Worm (Caenorhabditis elegans): Measurements from ENCODE around the gene K07E12.2.

The K07E12.2 gene

DNA sequence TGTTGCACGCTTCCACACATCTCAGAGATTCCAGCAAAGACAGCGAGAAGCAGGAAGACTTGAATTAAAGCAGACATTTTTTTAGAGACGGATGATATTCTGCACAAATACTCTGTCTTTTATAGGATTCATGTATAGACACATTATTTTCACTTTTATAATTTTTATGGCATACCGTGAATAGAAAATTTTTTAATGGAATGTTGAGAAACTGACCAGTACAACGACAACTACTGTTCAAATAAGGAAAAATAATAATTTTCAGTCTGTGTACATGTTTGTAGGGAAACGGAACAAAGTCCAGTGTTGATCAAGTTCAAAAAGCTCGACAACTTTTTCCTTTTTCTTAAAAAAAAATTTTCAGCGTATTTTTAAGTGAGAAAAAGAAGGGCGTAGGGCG is 505 bp upstream of the K07E12.2 start, which contains the start of gene Y102E9.6:
Gene Y102E9.6 (minus strand): TSS at position 101 of the 400 bp plus-strand sequence.
- TF ChIP-seq F13C5.2 (tag; optimal IDR thresholded peaks at IDR 0.05) (no peak), tra-4 (tag; optimal IDR thresholded peaks at IDR 0.05) (no peak), tbx-37 (GFP tag; conservative IDR thresholded peaks at IDR 0.05) (no peak), flt-1 (GFP tag; IDR thresholded peaks at IDR 0.05) (no peak), ets-7 (tag; optimal IDR thresholded peaks at IDR 0.05) (no peak), pes-1 (GFP tag; IDR thresholded peaks at IDR 0.05) (no peak), tbx-11 (GFP tag; IDR thresholded peaks at IDR 0.05) (no peak)

- TF ChIP-seq tra-4 (tag; optimal IDR thresholded peaks at IDR 0.05) (no peak), F13C5.2 (tag; optimal IDR thresholded peaks at IDR 0.05) (no peak), ets-7 (tag; optimal IDR thresholded peaks at IDR 0.05) (no peak), tbx-37 (GFP tag; conservative IDR thresholded peaks at IDR 0.05) (no peak), scrt-1 (GFP tag; IDR thresholded peaks at IDR 0.05) (no peak), hnd-1 (tag; optimal IDR thresholded peaks at IDR 0.05) (no peak), B0310.2 (tag; optimal IDR thresholded peaks at IDR 0.05) (no peak), ceh-36 (tag; optimal IDR thresholded peaks at IDR 0.05) (no peak), ama-1 (optimal IDR thresholded peaks at IDR 0.05) (no peak), pes-1 (GFP tag; IDR thresholded peaks at IDR 0.05) (no peak), tbx-11 (GFP tag; IDR thresholded peaks at IDR 0.05) (no peak), ceh-13 (GFP tag; optimal IDR thresholded peaks at IDR 0.05) (no peak), flt-1 (GFP tag; IDR thresholded peaks at IDR 0.05) (no peak), sea-1 (GFP tag; conservative IDR thresholded peaks at IDR 0.05) (no peak)
These were observed 3.0 kb downstream of the K07E12.2 start for ce11 chrIII:6740072-6740471.

DNA sequence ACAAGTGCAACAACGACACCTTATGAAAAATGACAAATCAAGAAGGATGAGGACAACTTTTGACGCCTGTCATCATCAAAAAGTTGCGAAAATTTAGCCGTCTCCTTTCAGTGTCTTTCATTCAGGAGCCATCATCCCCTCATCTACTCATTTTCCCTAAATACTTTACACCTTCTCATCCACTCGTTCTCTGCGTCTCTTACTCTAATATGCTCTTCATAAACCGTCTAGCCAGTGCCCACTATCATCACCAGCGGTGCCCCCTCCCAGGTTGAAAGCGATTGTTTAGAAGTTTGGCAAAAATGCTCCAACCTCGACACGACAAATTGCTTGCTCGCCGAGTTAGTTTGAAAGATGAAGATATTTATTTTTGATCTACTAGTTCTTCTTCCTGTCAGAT is 5.5 kb downstream of the K07E12.2 start:
- TF ChIP-seq tbx-11 (GFP tag; IDR thresholded peaks at IDR 0.05) = no peak
- no peak for TF ChIP-seq ceh-36 (tag; optimal IDR thresholded peaks at IDR 0.05)
- TF ChIP-seq pes-1 (GFP tag; IDR thresholded peaks at IDR 0.05) = no peak
- no peak for TF ChIP-seq hmbx-1 (tag; optimal IDR thresholded peaks at IDR 0.05)
- no peak for TF ChIP-seq sea-1 (GFP tag; conservative IDR thresholded peaks at IDR 0.05)
- TF ChIP-seq ama-1 (optimal IDR thresholded peaks at IDR 0.05) = no peak
- no peak for TF ChIP-seq tbx-37 (GFP tag; conservative IDR thresholded peaks at IDR 0.05)
- no peak for TF ChIP-seq B0310.2 (tag; optimal IDR thresholded peaks at IDR 0.05)
- no peak for TF ChIP-seq ceh-13 (GFP tag; optimal IDR thresholded peaks at IDR 0.05)
- no peak for TF ChIP-seq flt-1 (GFP tag; IDR thresholded peaks at IDR 0.05)
- TF ChIP-seq aly-1 (tag; optimal IDR thresholded peaks at IDR 0.05) = no peak
- TF ChIP-seq F13C5.2 (tag; optimal IDR thresholded peaks at IDR 0.05) = no peak
- no peak for TF ChIP-seq ets-7 (tag; optimal IDR thresholded peaks at IDR 0.05)
- no peak for TF ChIP-seq scrt-1 (GFP tag; IDR thresholded peaks at IDR 0.05)

DNA sequence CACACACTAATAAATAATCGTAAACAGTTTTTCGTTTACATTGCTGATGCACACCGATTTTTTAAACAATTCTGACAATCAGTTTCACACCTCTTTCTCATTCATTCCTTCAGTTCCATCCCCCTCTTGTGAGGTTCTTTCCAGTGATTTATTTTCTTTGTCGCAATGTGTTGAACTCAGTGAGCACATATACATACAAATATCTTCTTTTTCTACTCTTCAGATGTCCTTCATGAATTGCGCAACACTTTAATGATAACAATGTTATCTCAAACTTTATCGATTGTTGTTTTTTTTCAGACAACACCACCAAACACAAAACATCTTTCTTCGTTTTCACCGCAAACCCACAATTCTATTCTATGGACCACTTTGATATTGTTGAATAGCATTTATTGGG is 8.9 kb downstream of the K07E12.2 start, which contains the start of gene dig-1:
Gene dig-1 (plus strand): TSS at position 301 of the 400 bp plus-strand sequence.
- TF ChIP-seq F13C5.2 (tag; optimal IDR thresholded peaks at IDR 0.05) = no peak
- no peak for TF ChIP-seq hmg-4 (GFP tag; optimal IDR thresholded peaks at IDR 0.05)
- no peak for TF ChIP-seq sea-1 (GFP tag; conservative IDR thresholded peaks at IDR 0.05)
- TF ChIP-seq ceh-36 (tag; optimal IDR thresholded peaks at IDR 0.05) = no peak
- no peak for TF ChIP-seq ets-7 (tag; optimal IDR thresholded peaks at IDR 0.05)
- TF ChIP-seq flt-1 (GFP tag; IDR thresholded peaks at IDR 0.05) = no peak
- TF ChIP-seq B0310.2 (tag; optimal IDR thresholded peaks at IDR 0.05) = no peak
- no peak for TF ChIP-seq tbx-37 (GFP tag; conservative IDR thresholded peaks at IDR 0.05)
- TF ChIP-seq hnd-1 (tag; optimal IDR thresholded peaks at IDR 0.05) = no peak
- TF ChIP-seq scrt-1 (GFP tag; IDR thresholded peaks at IDR 0.05) = no peak

- TF ChIP-seq tbx-11 (GFP tag; IDR thresholded peaks at IDR 0.05) = no peak
- TF ChIP-seq pes-1 (GFP tag; IDR thresholded peaks at IDR 0.05) = no peak
- no peak for TF ChIP-seq tbx-37 (GFP tag; conservative IDR thresholded peaks at IDR 0.05)
- no peak for TF ChIP-seq tra-4 (tag; optimal IDR thresholded peaks at IDR 0.05)
- TF ChIP-seq flt-1 (GFP tag; IDR thresholded peaks at IDR 0.05) = no peak
- TF ChIP-seq ceh-36 (tag; optimal IDR thresholded peaks at IDR 0.05) = no peak
- no peak for TF ChIP-seq ama-1 (optimal IDR thresholded peaks at IDR 0.05)
- TF ChIP-seq ets-7 (tag; optimal IDR thresholded peaks at IDR 0.05) = no peak
- no peak for TF ChIP-seq hnd-1 (tag; optimal IDR thresholded peaks at IDR 0.05)
- TF ChIP-seq sea-1 (GFP tag; conservative IDR thresholded peaks at IDR 0.05) = no peak
- TF ChIP-seq F13C5.2 (tag; optimal IDR thresholded peaks at IDR 0.05) = no peak
- TF ChIP-seq scrt-1 (GFP tag; IDR thresholded peaks at IDR 0.05) = no peak
- TF ChIP-seq hmg-4 (GFP tag; optimal IDR thresholded peaks at IDR 0.05) = no peak
- no peak for TF ChIP-seq aly-1 (tag; optimal IDR thresholded peaks at IDR 0.05)
- no peak for TF ChIP-seq ceh-13 (GFP tag; optimal IDR thresholded peaks at IDR 0.05)
- TF ChIP-seq B0310.2 (tag; optimal IDR thresholded peaks at IDR 0.05) = no peak
- TF ChIP-seq hmbx-1 (tag; optimal IDR thresholded peaks at IDR 0.05) = no peak
These were observed 9.6 kb downstream of the K07E12.2 start for ce11 chrIII:6746668-6747067.

DNA sequence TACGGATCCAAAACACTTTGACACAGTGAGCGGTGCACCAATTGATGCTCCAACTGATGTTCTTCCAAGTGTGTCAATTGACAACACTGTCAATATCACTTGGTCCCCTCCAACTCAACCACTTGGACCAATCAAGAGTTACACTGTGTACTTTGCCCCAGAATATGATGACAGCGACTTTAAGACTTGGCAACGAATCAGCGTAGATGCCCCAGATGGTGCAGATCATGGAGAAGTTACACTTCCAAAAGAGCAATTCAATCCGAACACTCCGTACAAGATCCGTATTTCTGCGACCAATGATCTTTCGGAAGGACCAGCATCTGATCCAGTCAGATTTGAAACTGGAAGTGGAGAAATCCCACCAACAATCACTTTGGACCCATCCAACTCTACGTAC is 15.5 kb downstream of the K07E12.2 start:
- TF ChIP-seq ceh-36 (tag; optimal IDR thresholded peaks at IDR 0.05) (no peak), hmg-4 (GFP tag; optimal IDR thresholded peaks at IDR 0.05) (no peak), ets-7 (tag; optimal IDR thresholded peaks at IDR 0.05) (no peak), ceh-13 (GFP tag; optimal IDR thresholded peaks at IDR 0.05) (no peak), scrt-1 (GFP tag; IDR thresholded peaks at IDR 0.05) (no peak), tbx-11 (GFP tag; IDR thresholded peaks at IDR 0.05) (no peak), tbx-37 (GFP tag; conservative IDR thresholded peaks at IDR 0.05) (no peak)

DNA sequence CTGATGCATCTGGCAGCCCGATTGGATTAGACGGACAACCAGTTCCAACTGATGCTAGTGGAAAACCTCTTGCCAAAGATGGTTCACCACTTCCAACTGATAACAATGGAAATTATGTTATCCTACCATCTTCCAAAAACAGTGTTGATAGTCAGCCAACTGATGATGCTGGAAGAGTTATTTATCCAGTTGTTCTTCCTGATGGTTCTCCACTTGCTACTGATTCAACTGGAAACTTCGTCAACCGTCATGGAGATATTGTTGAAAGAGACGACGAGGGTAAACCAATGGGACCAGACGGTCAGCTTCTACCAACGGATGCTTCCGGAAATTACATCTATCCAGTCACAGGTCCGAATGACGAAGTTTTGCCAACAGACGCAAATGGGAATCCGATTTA is 19.7 kb downstream of the K07E12.2 start:
- TF ChIP-seq F13C5.2 (tag; optimal IDR thresholded peaks at IDR 0.05) (no peak), hmg-4 (GFP tag; optimal IDR thresholded peaks at IDR 0.05) (no peak), ceh-36 (tag; optimal IDR thresholded peaks at IDR 0.05) (no peak), tbx-11 (GFP tag; IDR thresholded peaks at IDR 0.05) (no peak), tbx-37 (GFP tag; conservative IDR thresholded peaks at IDR 0.05) (no peak), pes-1 (GFP tag; IDR thresholded peaks at IDR 0.05) (no peak), ceh-13 (GFP tag; optimal IDR thresholded peaks at IDR 0.05) (no peak), aly-1 (tag; optimal IDR thresholded peaks at IDR 0.05) (no peak)
